ENCODE assay signal across 4 worm cellular contexts in genomic region chrIV:4749728-4750278, ce11.
TF ChIP-seq lines count a peak whose summit lies in the region.

Gene rpl-20 (minus strand): TSS chrIV:4749778.
Gene Y17G9B.5 (plus strand): TSS chrIV:4750240.

TF ChIP-seq in whole organism, L2 larva, 48 proteins besides CTCF, POLR2A, EP300 and RAD21 (continues in another document):
- TF ChIP-seq mab-5 (tag; optimal IDR thresholded peaks at IDR 0.05; lab: Kevin White, UChicago) = peak; percentile 98
- peak; percentile 100 for TF ChIP-seq R02D3.7 (tag; optimal IDR thresholded peaks at IDR 0.05; lab: Kevin White, UChicago)
- TF ChIP-seq crh-2 (tag; optimal IDR thresholded peaks at IDR 0.05; lab: Kevin White, UChicago) = peak; percentile 100
- TF ChIP-seq lin-39 (tag; optimal IDR thresholded peaks at IDR 0.05; lab: Kevin White, UChicago) = peak; percentile 94
- peak; percentile 100 for TF ChIP-seq unc-55 (GFP tag; optimal IDR thresholded peaks at IDR 0.05; lab: Kevin White, UChicago)
- peak; percentile 95 for TF ChIP-seq snpc-4 (tag; optimal IDR thresholded peaks at IDR 0.05; lab: Kevin White, UChicago)
- TF ChIP-seq sem-4 (tag; optimal IDR thresholded peaks at IDR 0.05; lab: Kevin White, UChicago) = peak; percentile 100
- TF ChIP-seq nhr-11 (tag; optimal IDR thresholded peaks at IDR 0.05; lab: Kevin White, UChicago) = peak; percentile 85
- peak; percentile 74 for TF ChIP-seq ztf-11 (tag; optimal IDR thresholded peaks at IDR 0.05; lab: Kevin White, UChicago)
- TF ChIP-seq ceh-16 (tag; optimal IDR thresholded peaks at IDR 0.05; lab: Kevin White, UChicago) = peak; percentile 99
- peak; percentile 94 for TF ChIP-seq nhr-237 (tag; optimal IDR thresholded peaks at IDR 0.05; lab: Kevin White, UChicago)
- TF ChIP-seq ztf-1 (GFP tag; conservative IDR thresholded peaks at IDR 0.05; lab: Robert Waterston, UW) = peak; percentile 84; the same call in 1 of the 2 replicates
- TF ChIP-seq sma-9 (GFP tag; optimal IDR thresholded peaks at IDR 0.05; lab: Kevin White, UChicago) = peak; percentile 100
- no peak for TF ChIP-seq sma-9 (tag; optimal IDR thresholded peaks at IDR 0.05; lab: Kevin White, UChicago)
- TF ChIP-seq nhr-21 (tag; optimal IDR thresholded peaks at IDR 0.05; lab: Kevin White, UChicago) = peak; percentile 100
- TF ChIP-seq mdl-1 (tag; optimal IDR thresholded peaks at IDR 0.05; lab: Kevin White, UChicago) = peak; percentile 54 to 94
- peak; percentile 100 for TF ChIP-seq nhr-25 (tag; optimal IDR thresholded peaks at IDR 0.05; lab: Kevin White, UChicago)
- peak; percentile 83 for TF ChIP-seq nhr-12 (tag; optimal IDR thresholded peaks at IDR 0.05; lab: Kevin White, UChicago)
- TF ChIP-seq peb-1 (tag; optimal IDR thresholded peaks at IDR 0.05; lab: Kevin White, UChicago) = no peak
- peak; percentile 100 for TF ChIP-seq egl-27 (tag; optimal IDR thresholded peaks at IDR 0.05; lab: Kevin White, UChicago)
- peak; percentile 100 for TF ChIP-seq fos-1 (tag; optimal IDR thresholded peaks at IDR 0.05; lab: Kevin White, UChicago)
- peak; percentile 100 for TF ChIP-seq C34F6.9 (tag; optimal IDR thresholded peaks at IDR 0.05; lab: Kevin White, UChicago)

TF ChIP-seq in whole organism, L4 larva, 104 proteins besides CTCF, POLR2A, EP300 and RAD21 (continues in another document):
- TF ChIP-seq ceh-44 (GFP tag; IDR thresholded peaks at IDR 0.05; lab: Robert Waterston, UW) = peak; percentile 87
- TF ChIP-seq nhr-41 (GFP tag; IDR thresholded peaks at IDR 0.05; lab: Robert Waterston, UW) = peak; percentile 97
- TF ChIP-seq ZK337.2 (GFP tag; IDR thresholded peaks at IDR 0.05; lab: Robert Waterston, UW) = peak; percentile 93
- TF ChIP-seq nhr-11 (tag; optimal IDR thresholded peaks at IDR 0.05; lab: Kevin White, UChicago) = peak; percentile 100
- TF ChIP-seq nhr-237 (tag; optimal IDR thresholded peaks at IDR 0.05; lab: Kevin White, UChicago) = peak; percentile 86
- peak; percentile 94 for TF ChIP-seq zfp-2 (tag; optimal IDR thresholded peaks at IDR 0.05; lab: Kevin White, UChicago)
- peak; percentile 16 for TF ChIP-seq ceh-62 (tag; optimal IDR thresholded peaks at IDR 0.05; lab: Kevin White, UChicago)
- TF ChIP-seq skn-1 (tag; optimal IDR thresholded peaks at IDR 0.05; lab: Kevin White, UChicago) = peak; percentile 99
- TF ChIP-seq madf-5 (GFP tag; IDR thresholded peaks at IDR 0.05; lab: Robert Waterston, UW) = peak; percentile 96 to 99
- peak; percentile 100 for TF ChIP-seq nhr-77 (tag; optimal IDR thresholded peaks at IDR 0.05; lab: Kevin White, UChicago)
- peak; percentile 53 for TF ChIP-seq egl-27 (tag; optimal IDR thresholded peaks at IDR 0.05; lab: Kevin White, UChicago)
- TF ChIP-seq spr-3 (GFP tag; optimal IDR thresholded peaks at IDR 0.05; lab: Kevin White, UChicago) = peak; percentile 100
- TF ChIP-seq lin-1 (GFP tag; IDR thresholded peaks at IDR 0.05; lab: Robert Waterston, UW) = peak; percentile 99
- TF ChIP-seq ceh-82 (tag; optimal IDR thresholded peaks at IDR 0.05; lab: Kevin White, UChicago) = peak; percentile 40
- TF ChIP-seq daf-12 (tag; optimal IDR thresholded peaks at IDR 0.05; lab: Kevin White, UChicago) = no peak
- TF ChIP-seq nhr-76 (tag; optimal IDR thresholded peaks at IDR 0.05; lab: Kevin White, UChicago) = peak; percentile 90
- peak; percentile 99 for TF ChIP-seq tra-1 (GFP tag; IDR thresholded peaks at IDR 0.05; lab: Robert Waterston, UW)
- TF ChIP-seq dve-1 (tag; optimal IDR thresholded peaks at IDR 0.05; lab: Kevin White, UChicago; ENCODE audit: insufficient read depth) = peak; percentile 100
- TF ChIP-seq mes-2 (tag; optimal IDR thresholded peaks at IDR 0.05; lab: Kevin White, UChicago; ENCODE audit: poor library complexity, severe bottlenecking) = peak; percentile 99
- no peak for TF ChIP-seq F26F4.8 (GFP tag; conservative IDR thresholded peaks at IDR 0.05; lab: Robert Waterston, UW)
- peak; percentile 95 to 98 for TF ChIP-seq daf-16 (GFP tag; optimal IDR thresholded peaks at IDR 0.05; lab: Kevin White, UChicago)
- peak; percentile 97 for TF ChIP-seq daf-16 (tag; optimal IDR thresholded peaks at IDR 0.05; lab: Kevin White, UChicago)
- peak; percentile 98 for TF ChIP-seq madf-9 (GFP tag; conservative IDR thresholded peaks at IDR 0.05; lab: Robert Waterston, UW)

TF ChIP-seq in whole organism, late embryonic, 69 proteins besides CTCF, POLR2A, EP300 and RAD21 (continues in another document):
- TF ChIP-seq K02D7.2 (tag; optimal IDR thresholded peaks at IDR 0.05; lab: Kevin White, UChicago) = peak; percentile 72
- no peak for TF ChIP-seq elt-4 (tag; optimal IDR thresholded peaks at IDR 0.05; lab: Kevin White, UChicago)
- peak; percentile 58 for TF ChIP-seq sox-4 (tag; optimal IDR thresholded peaks at IDR 0.05; lab: Kevin White, UChicago)
- peak; percentile 55 for TF ChIP-seq nhr-11 (tag; optimal IDR thresholded peaks at IDR 0.05; lab: Kevin White, UChicago)
- TF ChIP-seq T23F11.4 (GFP tag; optimal IDR thresholded peaks at IDR 0.05; lab: Kevin White, UChicago) = peak; percentile 79
- peak; percentile 60 for TF ChIP-seq ceh-6 (GFP tag; optimal IDR thresholded peaks at IDR 0.05; lab: Kevin White, UChicago)
- peak; percentile 79 for TF ChIP-seq pha-2 (tag; optimal IDR thresholded peaks at IDR 0.05; lab: Kevin White, UChicago)
- TF ChIP-seq ceh-9 (tag; optimal IDR thresholded peaks at IDR 0.05; lab: Kevin White, UChicago) = no peak
- no peak for TF ChIP-seq npax-4 (tag; optimal IDR thresholded peaks at IDR 0.05; lab: Kevin White, UChicago)
- TF ChIP-seq hlh-13 (GFP tag; optimal IDR thresholded peaks at IDR 0.05; lab: Kevin White, UChicago) = peak; percentile 62
- peak; percentile 92 for TF ChIP-seq fkh-10 (GFP tag; optimal IDR thresholded peaks at IDR 0.05; lab: Kevin White, UChicago)
- peak; percentile 96 for TF ChIP-seq ztf-16 (tag; optimal IDR thresholded peaks at IDR 0.05; lab: Kevin White, UChicago)
- TF ChIP-seq fkh-6 (tag; optimal IDR thresholded peaks at IDR 0.05; lab: Kevin White, UChicago) = peak; percentile 40
- TF ChIP-seq ceh-19 (GFP tag; optimal IDR thresholded peaks at IDR 0.05; lab: Kevin White, UChicago) = peak; percentile 76
- TF ChIP-seq pros-1 (tag; optimal IDR thresholded peaks at IDR 0.05; lab: Kevin White, UChicago) = peak; percentile 86
- TF ChIP-seq ceh-14 (tag; optimal IDR thresholded peaks at IDR 0.05; lab: Kevin White, UChicago) = peak; percentile 93
- TF ChIP-seq rnt-1 (tag; optimal IDR thresholded peaks at IDR 0.05; lab: Kevin White, UChicago) = peak; percentile 97
- TF ChIP-seq unc-42 (tag; optimal IDR thresholded peaks at IDR 0.05; lab: Kevin White, UChicago) = peak; percentile 98
- TF ChIP-seq dmd-4 (tag; optimal IDR thresholded peaks at IDR 0.05; lab: Kevin White, UChicago; ENCODE audit: borderline replicate concordance) = no peak
- peak; percentile 78 for TF ChIP-seq F13H6.1 (tag; optimal IDR thresholded peaks at IDR 0.05; lab: Kevin White, UChicago)
- TF ChIP-seq pha-4 (tag; optimal IDR thresholded peaks at IDR 0.05; lab: Kevin White, UChicago) = no peak
- peak; percentile 94 for TF ChIP-seq elt-2 (tag; optimal IDR thresholded peaks at IDR 0.05; lab: Kevin White, UChicago)
- no peak for TF ChIP-seq mec-3 (tag; optimal IDR thresholded peaks at IDR 0.05; lab: Kevin White, UChicago; ENCODE audit: borderline replicate concordance)
- TF ChIP-seq ets-4 (tag; optimal IDR thresholded peaks at IDR 0.05; lab: Kevin White, UChicago) = peak; percentile 93
- TF ChIP-seq ceh-31 (tag; optimal IDR thresholded peaks at IDR 0.05; lab: Kevin White, UChicago) = peak; percentile 93
- TF ChIP-seq unc-86 (tag; optimal IDR thresholded peaks at IDR 0.05; lab: Kevin White, UChicago) = peak; percentile 96

TF ChIP-seq in whole organism, mixed stage, embryonic, 35 proteins besides CTCF, POLR2A, EP300 and RAD21 (continues in another document):
- peak; percentile 84 for TF ChIP-seq ztf-11 (tag; optimal IDR thresholded peaks at IDR 0.05; lab: Kevin White, UChicago)
- peak; percentile 91 for TF ChIP-seq mls-2 (tag; optimal IDR thresholded peaks at IDR 0.05; lab: Kevin White, UChicago)
- peak; percentile 97 for TF ChIP-seq sptf-1 (tag; optimal IDR thresholded peaks at IDR 0.05; lab: Kevin White, UChicago)
- peak; percentile 61 for TF ChIP-seq nhr-2 (tag; optimal IDR thresholded peaks at IDR 0.05; lab: Kevin White, UChicago)
- peak; percentile 89 for TF ChIP-seq mab-5 (tag; optimal IDR thresholded peaks at IDR 0.05; lab: Kevin White, UChicago)
- TF ChIP-seq lin-32 (GFP tag; optimal IDR thresholded peaks at IDR 0.05; lab: Kevin White, UChicago) = peak; percentile 78
- peak; percentile 86 for TF ChIP-seq unc-120 (tag; optimal IDR thresholded peaks at IDR 0.05; lab: Kevin White, UChicago; ENCODE audit: poor library complexity, severe bottlenecking)
- peak; percentile 100 for TF ChIP-seq lin-13 (tag; optimal IDR thresholded peaks at IDR 0.05; lab: Kevin White, UChicago)
- TF ChIP-seq snpc-4 (tag; optimal IDR thresholded peaks at IDR 0.05; lab: Kevin White, UChicago) = no peak
- peak; percentile 94 for TF ChIP-seq M03D4.4 (tag; optimal IDR thresholded peaks at IDR 0.05; lab: Kevin White, UChicago)
- peak; percentile 93 for TF ChIP-seq drap-1 (GFP tag; optimal IDR thresholded peaks at IDR 0.05; lab: Kevin White, UChicago)
- TF ChIP-seq ceh-43 (GFP tag; optimal IDR thresholded peaks at IDR 0.05; lab: Kevin White, UChicago) = peak; percentile 88
- peak; percentile 100 for TF ChIP-seq lsy-2 (tag; optimal IDR thresholded peaks at IDR 0.05; lab: Kevin White, UChicago)
- peak; percentile 54 for TF ChIP-seq sem-2 (GFP tag; optimal IDR thresholded peaks at IDR 0.05; lab: Kevin White, UChicago)
- peak; percentile 95 for TF ChIP-seq cnd-1 (tag; optimal IDR thresholded peaks at IDR 0.05; lab: Kevin White, UChicago)
- TF ChIP-seq nhr-28 (tag; optimal IDR thresholded peaks at IDR 0.05; lab: Kevin White, UChicago) = peak; percentile 86
- peak; percentile 100 for TF ChIP-seq mep-1 (tag; optimal IDR thresholded peaks at IDR 0.05; lab: Kevin White, UChicago)
- no peak for TF ChIP-seq nhr-12 (tag; optimal IDR thresholded peaks at IDR 0.05; lab: Kevin White, UChicago)
- peak; percentile 73 for TF ChIP-seq hlh-1 (tag; optimal IDR thresholded peaks at IDR 0.05; lab: Kevin White, UChicago)
- TF ChIP-seq ham-2 (GFP tag; optimal IDR thresholded peaks at IDR 0.05; lab: Kevin White, UChicago) = peak; percentile 92
- TF ChIP-seq bed-3 (GFP tag; optimal IDR thresholded peaks at IDR 0.05; lab: Kevin White, UChicago) = peak; percentile 66
- no peak for TF ChIP-seq unc-39 (tag; optimal IDR thresholded peaks at IDR 0.05; lab: Kevin White, UChicago)
- peak; percentile 67 for TF ChIP-seq elt-1 (tag; optimal IDR thresholded peaks at IDR 0.05; lab: Kevin White, UChicago; ENCODE audit: borderline replicate concordance, insufficient read depth)
- peak; percentile 96 for TF ChIP-seq ces-1 (GFP tag; optimal IDR thresholded peaks at IDR 0.05; lab: Kevin White, UChicago)
- TF ChIP-seq elt-3 (tag; optimal IDR thresholded peaks at IDR 0.05; lab: Kevin White, UChicago) = peak; percentile 88
- TF ChIP-seq nhr-76 (tag; optimal IDR thresholded peaks at IDR 0.05; lab: Kevin White, UChicago) = peak; percentile 13
- TF ChIP-seq pha-4 (tag; optimal IDR thresholded peaks at IDR 0.05; lab: Kevin White, UChicago) = peak; percentile 100
- TF ChIP-seq nhr-237 (tag; optimal IDR thresholded peaks at IDR 0.05; lab: Kevin White, UChicago) = peak; percentile 99
